Fruit fly (Drosophila melanogaster) whole organism, prepupa: ENCODE data around the gene Mhc.

Experiments used
- CG11294 ChIP-seq: fragments of 200-800 bp; sonication (Bioruptor generic); IDR thresholded peaks from 2 replicates; pipeline ENCODE4 v1.3.6; 2022; ENCODE audit warnings: missing biosample characterization, missing genetic modification characterization
- CG6163 ChIP-seq: fragments of 200-800 bp; sonication (Bioruptor generic); IDR thresholded peaks from 3 replicates; pipeline ENCODE4 v1.3.6; 2022; ENCODE audit warnings: missing biosample characterization, missing genetic modification characterization
- CG6276 ChIP-seq: fragments of 200-800 bp; sonication (Bioruptor generic); optimal IDR thresholded peaks from 2 replicates; lab custom pipeline; 2017; ENCODE audit warnings: missing biosample characterization, mild to moderate bottlenecking, missing genetic modification characterization
- CG8119 ChIP-seq: fragments of 200-800 bp; sonication (Bioruptor generic); IDR thresholded peaks from 3 replicates; pipeline ENCODE4 v1.3.6; 2022; ENCODE audit warnings: missing biosample characterization, missing genetic modification characterization
- CG9139 ChIP-seq: fragments of 200-800 bp; sonication (Bioruptor generic); optimal IDR thresholded peaks from 3 replicates; lab custom pipeline; 2017; ENCODE audit warnings: missing biosample characterization, mild to moderate bottlenecking, missing genetic modification characterization
- Lpt ChIP-seq: fragments of 200-800 bp; sonication (Bioruptor generic); optimal IDR thresholded peaks from 3 replicates; lab custom pipeline; 2016; ENCODE audit warnings: missing biosample characterization, missing genetic modification characterization
- Met ChIP-seq: fragments of 200-800 bp; sonication (Bioruptor generic); optimal IDR thresholded peaks from 3 replicates; lab custom pipeline; 2016; ENCODE audit warnings: missing biosample characterization, missing genetic modification characterization
- OdsH ChIP-seq: fragments of 200-800 bp; sonication (Bioruptor generic); optimal IDR thresholded peaks from 3 replicates; lab custom pipeline; 2016; ENCODE audit warnings: missing biosample characterization, missing genetic modification characterization
- fkh ChIP-seq: fragments of 200-800 bp; sonication (Bioruptor generic); optimal IDR thresholded peaks from 3 replicates; lab custom pipeline; 2017; ENCODE audit warnings: missing biosample characterization, mild to moderate bottlenecking, missing genetic modification characterization, moderate library complexity
- net ChIP-seq: fragments of 200-800 bp; sonication (Bioruptor generic); optimal IDR thresholded peaks from 3 replicates; lab custom pipeline; 2016; ENCODE audit warnings: missing biosample characterization, missing genetic modification characterization
- vri ChIP-seq: fragments of 200-800 bp; sonication (Bioruptor generic); optimal IDR thresholded peaks from 3 replicates; lab custom pipeline; 2016; ENCODE audit warnings: missing biosample characterization, mild to moderate bottlenecking, missing genetic modification characterization

- TF ChIP-seq Lpt (GFP tag; lab: Kevin White, UChicago), result no peak
- peak; percentile 82 for TF ChIP-seq vri (GFP tag; lab: Kevin White, UChicago)
- no peak for TF ChIP-seq fkh (GFP tag; lab: Kevin White, UChicago)
- TF ChIP-seq CG9139, result no peak
- TF ChIP-seq CG11294 (GFP tag; lab: Robert Waterston, UW), result no peak
- no peak for TF ChIP-seq CG6276
- no peak for TF ChIP-seq Met
- TF ChIP-seq CG8119 (GFP tag; lab: Robert Waterston, UW), result no peak
- TF ChIP-seq net (GFP tag; lab: Kevin White, UChicago), result no peak
- TF ChIP-seq OdsH (GFP tag; lab: Kevin White, UChicago), result no peak
- TF ChIP-seq CG6163 (GFP tag; lab: Robert Waterston, UW), result no peak
Observed at dm6 chr2L:16790671-16791270, 24.4 kb downstream of the Mhc start, which contains the start of gene Cyt-b5-r.
